Worm (Caenorhabditis elegans): ENCODE results near the gene C18C4.7.

- no peak for TF ChIP-seq attf-6 (GFP tag; IDR thresholded peaks at IDR 0.05)
- TF ChIP-seq F37B4.10 (GFP tag; IDR thresholded peaks at IDR 0.05) = no peak
- TF ChIP-seq him-1 (tag; optimal IDR thresholded peaks at IDR 0.05) = no peak
- TF ChIP-seq xnd-1 (tag; optimal IDR thresholded peaks at IDR 0.05) = peak; percentile 80
- TF ChIP-seq Y53F4B.3 (GFP tag; IDR thresholded peaks at IDR 0.05) = no peak
- no peak for TF ChIP-seq F39B2.1 (GFP tag; IDR thresholded peaks at IDR 0.05)
- TF ChIP-seq pha-4 (tag; optimal IDR thresholded peaks at IDR 0.05) = no peak
- TF ChIP-seq ets-4 (GFP tag; optimal IDR thresholded peaks at IDR 0.05) = no peak
- no peak for TF ChIP-seq D2030.7 (GFP tag; IDR thresholded peaks at IDR 0.05)
- no peak for TF ChIP-seq snpc-4 (GFP tag; optimal IDR thresholded peaks at IDR 0.05)
- no peak for TF ChIP-seq snpc-4 (tag; optimal IDR thresholded peaks at IDR 0.05)
- no peak for TF ChIP-seq ztf-25 (GFP tag; IDR thresholded peaks at IDR 0.05)
These were observed 53.2 kb downstream of the C18C4.7 start, which contains the start of the genes hpo-15 and mms-19 for ce11 chrV:5513630-5514378.

Data from whole organism, young adult.